Worm (Caenorhabditis elegans) whole organism, L3 larva: Measurements from ENCODE around the gene ins-12.

ENCODE experiments used
- R02D3.7 ChIP-seq: fragments of 150-350 bp; optimal IDR thresholded peaks from 2 replicates; lab custom pipeline; 2014; ENCODE audit warnings: missing biosample characterization, missing genetic modification characterization
- ZK546.5 ChIP-seq: sonication (generic microtip); optimal IDR thresholded peaks from 2 replicates; lab custom pipeline; 2017; ENCODE audit warnings: missing biosample characterization, missing genetic modification characterization
- ama-1 ChIP-seq: fragments of 150-350 bp; optimal IDR thresholded peaks from 2 replicates; lab custom pipeline; 2018
- ceh-16 ChIP-seq: sonication (generic microtip); optimal IDR thresholded peaks from 2 replicates; lab custom pipeline; 2017; ENCODE audit warnings: missing biosample characterization, missing genetic modification characterization
- ceh-28 ChIP-seq: fragments of 150-350 bp; optimal IDR thresholded peaks from 2 replicates; lab custom pipeline; 2014; ENCODE audit warnings: missing biosample characterization, missing genetic modification reagents, missing genetic modification characterization
- ceh-82 ChIP-seq: fragments of 150-350 bp; optimal IDR thresholded peaks from 2 replicates; lab custom pipeline; 2014; ENCODE audit warnings: missing biosample characterization, missing genetic modification characterization
- ceh-9 ChIP-seq: sonication (generic microtip); optimal IDR thresholded peaks from 2 replicates; lab custom pipeline; 2018; ENCODE audit warnings: missing biosample characterization, missing genetic modification characterization
- daf-12 ChIP-seq: fragments of 150-350 bp; optimal IDR thresholded peaks from 2 replicates; lab custom pipeline; 2014; ENCODE audit warnings: missing biosample characterization, missing genetic modification reagents, missing genetic modification characterization
- egl-27 ChIP-seq: sonication (generic microtip); optimal IDR thresholded peaks from 4 replicates; lab custom pipeline; 2017; ENCODE audit warnings: missing biosample characterization, missing genetic modification reagents, missing genetic modification characterization
- egl-5 ChIP-seq: fragments of 150-350 bp; optimal IDR thresholded peaks from 2 replicates; lab custom pipeline; 2017; ENCODE audit warnings: missing biosample characterization, missing genetic modification reagents, missing genetic modification characterization, inconsistent platforms
- elt-1 ChIP-seq: fragments of 150-350 bp; optimal IDR thresholded peaks from 2 replicates; lab custom pipeline; 2014; ENCODE audit warnings: missing biosample characterization, missing genetic modification characterization
- elt-2 ChIP-seq: sonication (generic microtip); optimal IDR thresholded peaks from 2 replicates; lab custom pipeline; 2016; ENCODE audit warnings: missing genetic modification reagents, mild to moderate bottlenecking, missing genetic modification characterization, missing compliant biosample characterization
- elt-3 ChIP-seq, 3 experiments: fragments of 150-350 bp in 1 of 3; sonication (generic microtip) in 2 of 3; optimal IDR thresholded peaks; 2 replicates in 2 of 3; 4 replicates in 1 of 3; lab custom pipeline; 2014 to 2017; ENCODE audit warnings: missing biosample characterization in 3 of 3, missing genetic modification characterization in 3 of 3
- eor-1 ChIP-seq, 2 experiments: fragments of 150-350 bp; optimal IDR thresholded peaks; 2 replicates each; lab custom pipeline; 2014 to 2018; ENCODE audit warnings: missing biosample characterization in 2 of 2, missing genetic modification characterization in 2 of 2
- fkh-10 ChIP-seq: sonication (generic microtip); optimal IDR thresholded peaks from 2 replicates; lab custom pipeline; 2017; ENCODE audit warnings: missing biosample characterization, missing genetic modification reagents, missing genetic modification characterization
- fkh-2 ChIP-seq: fragments of 150-350 bp; optimal IDR thresholded peaks from 2 replicates; lab custom pipeline; 2014; ENCODE audit warnings: missing biosample characterization, missing genetic modification reagents, missing genetic modification characterization
- fos-1 ChIP-seq: fragments of 150-350 bp; optimal IDR thresholded peaks from 2 replicates; lab custom pipeline; 2014; ENCODE audit warnings: missing biosample characterization, missing genetic modification characterization
- hmg-11 ChIP-seq: sonication (generic microtip); optimal IDR thresholded peaks from 2 replicates; lab custom pipeline; 2016; ENCODE audit warnings: missing genetic modification characterization, missing compliant biosample characterization
- jun-1 ChIP-seq: fragments of 150-350 bp; optimal IDR thresholded peaks from 2 replicates; lab custom pipeline; 2014; ENCODE audit warnings: missing biosample characterization, missing genetic modification reagents, missing genetic modification characterization
- lin-15B ChIP-seq: fragments of 150-350 bp; optimal IDR thresholded peaks from 2 replicates; lab custom pipeline; 2014; ENCODE audit warnings: missing biosample characterization, missing genetic modification characterization
- lin-39 ChIP-seq: fragments of 150-350 bp; optimal IDR thresholded peaks from 2 replicates; lab custom pipeline; 2018; ENCODE audit warnings: missing biosample characterization, missing genetic modification reagents, missing genetic modification characterization
- lsy-12 ChIP-seq: sonication (generic microtip); optimal IDR thresholded peaks from 2 replicates; lab custom pipeline; 2016; ENCODE audit warnings: mild to moderate bottlenecking, missing genetic modification characterization, missing compliant biosample characterization
- mdl-1 ChIP-seq: fragments of 150-350 bp; optimal IDR thresholded peaks from 2 replicates; lab custom pipeline; 2014; ENCODE audit warnings: missing biosample characterization, missing genetic modification characterization
- nfya-1 ChIP-seq: sonication (generic microtip); optimal IDR thresholded peaks from 2 replicates; lab custom pipeline; 2017; ENCODE audit warnings: missing genetic modification characterization, mild to moderate bottlenecking, missing compliant biosample characterization, antibody characterized with exemption, moderate library complexity; ENCODE audit not compliant: insufficient read depth
- nhr-11 ChIP-seq: fragments of 150-350 bp; optimal IDR thresholded peaks from 2 replicates; lab custom pipeline; 2014; ENCODE audit warnings: missing biosample characterization, missing genetic modification characterization
- nhr-12 ChIP-seq: fragments of 150-350 bp; optimal IDR thresholded peaks from 2 replicates; lab custom pipeline; 2014; ENCODE audit warnings: missing biosample characterization, missing genetic modification characterization
- nhr-25 ChIP-seq: sonication (generic microtip); optimal IDR thresholded peaks from 2 replicates; lab custom pipeline; 2017; ENCODE audit warnings: missing biosample characterization, missing genetic modification characterization
- nhr-28 ChIP-seq: fragments of 150-350 bp; optimal IDR thresholded peaks from 2 replicates; lab custom pipeline; 2014; ENCODE audit warnings: missing biosample characterization, missing genetic modification characterization
- nhr-43 ChIP-seq: sonication (generic microtip); optimal IDR thresholded peaks from 2 replicates; lab custom pipeline; 2016; ENCODE audit warnings: mild to moderate bottlenecking, missing genetic modification characterization, missing compliant biosample characterization; ENCODE audit not compliant: poor library complexity, severe bottlenecking
- nhr-76 ChIP-seq: fragments of 150-350 bp; sonication (generic microtip); optimal IDR thresholded peaks from 5 replicates; lab custom pipeline; 2014; ENCODE audit warnings: missing biosample characterization, missing genetic modification characterization
- nhr-77 ChIP-seq: fragments of 150-350 bp; optimal IDR thresholded peaks from 2 replicates; lab custom pipeline; 2014; ENCODE audit warnings: missing biosample characterization, missing genetic modification characterization
- pha-4 ChIP-seq: fragments of 150-350 bp; optimal IDR thresholded peaks from 2 replicates; lab custom pipeline; 2014; ENCODE audit warnings: missing biosample characterization, missing genetic modification reagents, missing genetic modification characterization
- pqm-1 ChIP-seq: fragments of 150-350 bp; optimal IDR thresholded peaks from 2 replicates; lab custom pipeline; 2017; ENCODE audit warnings: missing biosample characterization, missing genetic modification characterization, inconsistent platforms
- sea-2 ChIP-seq: fragments of 150-350 bp; sonication (generic microtip); optimal IDR thresholded peaks from 4 replicates; lab custom pipeline; 2014; ENCODE audit warnings: missing biosample characterization, missing genetic modification reagents, missing genetic modification characterization
- skn-1 ChIP-seq: fragments of 150-350 bp; optimal IDR thresholded peaks from 2 replicates; lab custom pipeline; 2014; ENCODE audit warnings: missing biosample characterization, missing genetic modification characterization
- snpc-4 ChIP-seq: fragments of 150-350 bp; optimal IDR thresholded peaks from 2 replicates; lab custom pipeline; 2014; ENCODE audit warnings: missing biosample characterization, missing genetic modification characterization
- unc-39 ChIP-seq: sonication (generic microtip); optimal IDR thresholded peaks from 4 replicates; lab custom pipeline; 2017; ENCODE audit warnings: missing biosample characterization, missing genetic modification characterization
- unc-62 ChIP-seq: fragments of 150-350 bp; sonication (generic microtip); optimal IDR thresholded peaks from 4 replicates; lab custom pipeline; 2014; ENCODE audit warnings: missing biosample characterization, missing genetic modification reagents, missing genetic modification characterization
- zag-1 ChIP-seq: fragments of 150-350 bp; optimal IDR thresholded peaks from 2 replicates; lab custom pipeline; 2014; ENCODE audit warnings: missing biosample characterization, missing genetic modification characterization

ins-12 gene

ce11 chrII:5554317-5554716, at the start of gene ins-12:
ins-12 (plus strand) TSS chrII:5554617.
- no peak for TF ChIP-seq nhr-25 (tag; lab: Kevin White, UChicago)
- no peak for TF ChIP-seq lin-39 (tag; lab: Kevin White, UChicago)
- TF ChIP-seq ceh-82 (tag; lab: Kevin White, UChicago), result no peak
- TF ChIP-seq zag-1, result no peak
- no peak for TF ChIP-seq skn-1 (tag; lab: Kevin White, UChicago)
- TF ChIP-seq lsy-12, result no peak
- TF ChIP-seq R02D3.7 (tag; lab: Kevin White, UChicago), result no peak
- no peak for TF ChIP-seq lin-15B (tag; lab: Kevin White, UChicago)
- TF ChIP-seq unc-62 (GFP tag; lab: Kevin White, UChicago), result no peak
- no peak for TF ChIP-seq unc-39
- TF ChIP-seq fkh-2 (tag; lab: Kevin White, UChicago), result no peak
- TF ChIP-seq jun-1 (tag; lab: Kevin White, UChicago), result no peak
- no peak for TF ChIP-seq nhr-28 (tag; lab: Kevin White, UChicago)
- TF ChIP-seq snpc-4 (tag; lab: Kevin White, UChicago), result no peak
- no peak for TF ChIP-seq egl-5 (tag; lab: Kevin White, UChicago)
- TF ChIP-seq pha-4 (tag; lab: Kevin White, UChicago), result no peak

ce11 chrII:5505820-5506287, 48.6 kb upstream of the ins-12 start, which contains the start of gene npp-24:
npp-24 (plus strand) TSS chrII:5505870.
- no peak for TF ChIP-seq unc-39
- TF ChIP-seq ama-1 (lab: Kevin White, UChicago), result no peak
- TF ChIP-seq lin-15B (tag; lab: Kevin White, UChicago), result peak; percentile 1
- peak; percentile 23 for TF ChIP-seq elt-2
- TF ChIP-seq pqm-1 (tag; lab: Kevin White, UChicago), result no peak
- no peak for TF ChIP-seq unc-62 (GFP tag; lab: Kevin White, UChicago)
- no peak for TF ChIP-seq zag-1
- TF ChIP-seq jun-1 (tag; lab: Kevin White, UChicago), result no peak
- peak; percentile 27 for TF ChIP-seq pha-4 (tag; lab: Kevin White, UChicago)
- no peak for TF ChIP-seq nhr-77 (tag; lab: Kevin White, UChicago)
- no peak for TF ChIP-seq eor-1 (tag; optimal IDR thresholded peaks at IDR 0.05; lab: Kevin White, UChicago)
- no peak for TF ChIP-seq elt-3 (tag; optimal IDR thresholded peaks at IDR 0.05; lab: Kevin White, UChicago)
- TF ChIP-seq nhr-43 (tag; lab: Kevin White, UChicago), result no peak
- TF ChIP-seq ZK546.5 (tag; lab: Kevin White, UChicago), result no peak
- TF ChIP-seq ceh-28 (tag; lab: Kevin White, UChicago), result no peak
- TF ChIP-seq snpc-4 (tag; lab: Kevin White, UChicago), result no peak
- no peak for TF ChIP-seq nhr-25 (tag; lab: Kevin White, UChicago)
- no peak for TF ChIP-seq mdl-1 (tag; lab: Kevin White, UChicago)
- no peak for TF ChIP-seq ceh-9 (tag; lab: Kevin White, UChicago)
- TF ChIP-seq, all 47 proteins: peak for 3

- TF ChIP-seq lin-15B (tag; lab: Kevin White, UChicago), result peak; percentile 2
- TF ChIP-seq elt-1 (tag; lab: Kevin White, UChicago), result peak; percentile 63
- TF ChIP-seq egl-27, result no peak
- no peak for TF ChIP-seq unc-62 (GFP tag; lab: Kevin White, UChicago)
- no peak for TF ChIP-seq fkh-2 (tag; lab: Kevin White, UChicago)
- no peak for TF ChIP-seq fos-1 (tag; lab: Kevin White, UChicago)
- TF ChIP-seq nfya-1 (tag; lab: Kevin White, UChicago), result peak; percentile 64
- no peak for TF ChIP-seq ceh-16 (tag; lab: Kevin White, UChicago)
- peak; percentile 39 for TF ChIP-seq nhr-25 (tag; lab: Kevin White, UChicago)
- no peak for TF ChIP-seq jun-1 (tag; lab: Kevin White, UChicago)
- no peak for TF ChIP-seq daf-12
- no peak for TF ChIP-seq hmg-11 (tag; lab: Kevin White, UChicago)
- no peak for TF ChIP-seq nhr-12 (tag; lab: Kevin White, UChicago)
- TF ChIP-seq ceh-28 (tag; lab: Kevin White, UChicago), result no peak
- TF ChIP-seq nhr-11 (tag; lab: Kevin White, UChicago), result no peak
- no peak for TF ChIP-seq fkh-10 (GFP tag; lab: Kevin White, UChicago)
- no peak for TF ChIP-seq elt-2
- TF ChIP-seq mdl-1 (tag; lab: Kevin White, UChicago), result no peak
- no peak for TF ChIP-seq egl-5 (tag; lab: Kevin White, UChicago)
- TF ChIP-seq sea-2 (GFP tag; lab: Kevin White, UChicago), result no peak
- TF ChIP-seq eor-1 (tag; optimal IDR thresholded peaks at IDR 0.05; lab: Kevin White, UChicago), result no peak
- peak; percentile 38 for TF ChIP-seq pha-4 (tag; lab: Kevin White, UChicago)
- no peak for TF ChIP-seq nhr-76 (tag; lab: Kevin White, UChicago)
- no peak for TF ChIP-seq lsy-12
Measured at ce11 chrII:5511417-5512353, 42.7 kb upstream of the ins-12 start.
